Worm (Caenorhabditis elegans) whole organism, young adult: Measurements from ENCODE around the gene txt-12.

Experiments used
- F22D6.2 ChIP-seq: sonication (generic microtip); optimal IDR thresholded peaks from 2 replicates; lab custom pipeline; 2016; ENCODE audit warnings: mild to moderate bottlenecking, missing genetic modification characterization, missing compliant biosample characterization
- F23B12.7 ChIP-seq: sonication (generic microtip); optimal IDR thresholded peaks from 2 replicates; lab custom pipeline; 2017; ENCODE audit warnings: missing genetic modification characterization, mild to moderate bottlenecking, missing compliant biosample characterization, antibody characterized with exemption, moderate library complexity; ENCODE audit not compliant: insufficient read depth
- F33H1.4 ChIP-seq: fragments of 200-800 bp; sonication (Bioruptor generic); IDR thresholded peaks from 2 replicates; pipeline ENCODE4 v1.3.6; 2022; ENCODE audit warnings: missing genetic modification reagents, missing genetic modification characterization, missing compliant biosample characterization
- F37B4.10 ChIP-seq: fragments of 200-800 bp; sonication (Bioruptor generic); IDR thresholded peaks from 2 replicates; pipeline ENCODE4 v1.3.6; 2022; ENCODE audit warnings: missing genetic modification characterization, missing compliant biosample characterization
- F55B11.4 ChIP-seq: sonication (generic microtip); optimal IDR thresholded peaks from 2 replicates; lab custom pipeline; 2016; ENCODE audit warnings: missing compliant biosample characterization, missing genetic modification characterization, borderline replicate concordance; ENCODE audit not compliant: insufficient read depth
- F57A8.1 ChIP-seq: fragments of 200-800 bp; sonication (Bioruptor generic); optimal IDR thresholded peaks from 2 replicates; lab custom pipeline; 2018; ENCODE audit warnings: mild to moderate bottlenecking, missing genetic modification characterization, moderate library complexity, missing compliant biosample characterization
- K11D2.4 ChIP-seq: fragments of 200-800 bp; sonication (Bioruptor generic); IDR thresholded peaks from 2 replicates; pipeline ENCODE4 v1.3.6; 2022; ENCODE audit warnings: missing genetic modification reagents, missing genetic modification characterization, missing compliant biosample characterization
- Y53F4B.3 ChIP-seq: fragments of 200-800 bp; sonication (Bioruptor generic); IDR thresholded peaks from 2 replicates; pipeline ENCODE4 v1.3.6; 2022; ENCODE audit warnings: missing genetic modification reagents, missing genetic modification characterization, missing compliant biosample characterization
- Y53G8AR.9 ChIP-seq: fragments of 200-800 bp; sonication (Bioruptor generic); conservative IDR thresholded peaks from 2 replicates; pipeline ENCODE4 v1.3.6; 2022; ENCODE audit warnings: missing genetic modification reagents, missing genetic modification characterization, missing compliant biosample characterization
- Y56A3A.18 ChIP-seq: fragments of 200-800 bp; sonication (Bioruptor generic); IDR thresholded peaks from 2 replicates; pipeline ENCODE4 v1.3.6; 2022; ENCODE audit warnings: missing genetic modification reagents, missing genetic modification characterization, missing compliant biosample characterization
- Y79H2A.3 ChIP-seq: fragments of 200-800 bp; sonication (Bioruptor generic); conservative IDR thresholded peaks from 2 replicates; pipeline ENCODE4 v1.3.6; 2022; ENCODE audit warnings: missing genetic modification reagents, missing genetic modification characterization, missing compliant biosample characterization
- Y95B8A.8 ChIP-seq: fragments of 200-800 bp; sonication (Bioruptor generic); IDR thresholded peaks from 2 replicates; pipeline ENCODE4 v1.3.6; 2022; ENCODE audit warnings: missing genetic modification reagents, missing genetic modification characterization, missing compliant biosample characterization
- ama-1 ChIP-seq, 3 experiments: fragments of 150-350 bp in 1 of 3; sonication (generic microtip) in 2 of 3; optimal IDR thresholded peaks; 2 replicates each; lab custom pipeline; 2014 to 2018; ENCODE audit warnings: missing biosample characterization in 2 of 3, missing genetic modification characterization in 2 of 3, missing genetic modification reagents in 2 of 3
- aptf-2 ChIP-seq: fragments of 200-800 bp; sonication (Bioruptor generic); conservative IDR thresholded peaks from 2 replicates; pipeline ENCODE4 v1.3.6; 2022; ENCODE audit warnings: missing genetic modification reagents, missing genetic modification characterization, missing compliant biosample characterization
- athp-1 ChIP-seq: sonication (generic microtip); optimal IDR thresholded peaks from 2 replicates; lab custom pipeline; 2017; ENCODE audit warnings: mild to moderate bottlenecking, missing genetic modification characterization, missing compliant biosample characterization
- attf-6 ChIP-seq: fragments of 200-800 bp; sonication (Bioruptor generic); IDR thresholded peaks from 2 replicates; pipeline ENCODE4 v1.3.6; 2022; ENCODE audit warnings: missing genetic modification reagents, missing genetic modification characterization, missing compliant biosample characterization
- bed-1 ChIP-seq: fragments of 200-800 bp; sonication (Bioruptor generic); IDR thresholded peaks from 2 replicates; pipeline ENCODE4 v1.3.6; 2022; ENCODE audit warnings: missing genetic modification reagents, missing genetic modification characterization, missing compliant biosample characterization
- bed-2 ChIP-seq: fragments of 200-800 bp; sonication (Bioruptor generic); IDR thresholded peaks from 2 replicates; pipeline ENCODE4 v1.3.6; 2022; ENCODE audit warnings: missing genetic modification reagents, missing genetic modification characterization, missing compliant biosample characterization
- cebp-1 ChIP-seq, 2 experiments: fragments of 200-800 bp in 1 of 2; sonication (Bioruptor generic) in 1 of 2; sonication (generic microtip) in 1 of 2; IDR thresholded peaks in 1 of 2; optimal IDR thresholded peaks in 1 of 2; 2 replicates each; pipeline versions ENCODE4 v1.3.6 to Lab custom; 2017 to 2022; ENCODE audit warnings: missing compliant biosample characterization in 2 of 2, missing genetic modification characterization in 2 of 2, mild to moderate bottlenecking in 1 of 2, missing genetic modification reagents in 1 of 2, moderate library complexity in 1 of 2
- cebp-2 ChIP-seq: fragments of 200-800 bp; sonication (Bioruptor generic); IDR thresholded peaks from 2 replicates; pipeline ENCODE4 v1.3.6; 2022; ENCODE audit warnings: missing genetic modification characterization, missing compliant biosample characterization
- ceh-27 ChIP-seq: fragments of 200-800 bp; sonication (Bioruptor generic); optimal IDR thresholded peaks from 2 replicates; lab custom pipeline; 2018; ENCODE audit warnings: mild to moderate bottlenecking, missing genetic modification characterization, moderate library complexity, missing compliant biosample characterization
- die-1 ChIP-seq: sonication (generic microtip); optimal IDR thresholded peaks from 2 replicates; lab custom pipeline; 2016; ENCODE audit warnings: missing genotype, mild to moderate bottlenecking, missing genetic modification characterization, missing compliant biosample characterization
- dpff-1 ChIP-seq: sonication (generic microtip); optimal IDR thresholded peaks from 2 replicates; lab custom pipeline; 2017; ENCODE audit warnings: mild to moderate bottlenecking, missing genetic modification characterization, missing compliant biosample characterization
- egl-18 ChIP-seq: fragments of 200-800 bp; sonication (Bioruptor generic); IDR thresholded peaks from 2 replicates; pipeline ENCODE4 v1.3.6; 2022; ENCODE audit warnings: missing genetic modification reagents, missing genetic modification characterization, missing compliant biosample characterization
- egl-44 ChIP-seq: fragments of 200-800 bp; sonication (Bioruptor generic); IDR thresholded peaks from 2 replicates; pipeline ENCODE4 v1.3.6; 2022; ENCODE audit warnings: missing genetic modification reagents, missing genetic modification characterization, missing compliant biosample characterization
- egrh-3 ChIP-seq: fragments of 200-800 bp; sonication (Bioruptor generic); IDR thresholded peaks from 2 replicates; pipeline ENCODE4 v1.3.6; 2022; ENCODE audit warnings: missing genetic modification reagents, missing genetic modification characterization, missing compliant biosample characterization
- him-1 ChIP-seq: sonication (generic microtip); optimal IDR thresholded peaks from 2 replicates; lab custom pipeline; 2016; ENCODE audit warnings: missing genotype, missing genetic modification reagents, missing genetic modification characterization, missing compliant biosample characterization
- hlh-12 ChIP-seq: sonication (generic microtip); optimal IDR thresholded peaks from 2 replicates; lab custom pipeline; 2016; ENCODE audit warnings: missing genetic modification characterization, missing compliant biosample characterization
- hmg-20 ChIP-seq: fragments of 200-800 bp; sonication (Bioruptor generic); IDR thresholded peaks from 2 replicates; pipeline ENCODE4 v1.3.6; 2022; ENCODE audit warnings: missing genetic modification reagents, missing genetic modification characterization, missing compliant biosample characterization
- lin-54 ChIP-seq: fragments of 200-800 bp; sonication (Bioruptor generic); optimal IDR thresholded peaks from 2 replicates; lab custom pipeline; 2018; ENCODE audit warnings: mild to moderate bottlenecking, missing genetic modification characterization, missing compliant biosample characterization
- lsl-1 ChIP-seq: fragments of 200-800 bp; sonication (Bioruptor generic); optimal IDR thresholded peaks from 2 replicates; lab custom pipeline; 2018; ENCODE audit warnings: mild to moderate bottlenecking, missing genetic modification characterization, moderate library complexity, missing compliant biosample characterization
- madf-6 ChIP-seq: fragments of 200-800 bp; sonication (Bioruptor generic); IDR thresholded peaks from 2 replicates; pipeline ENCODE4 v1.3.6; 2022; ENCODE audit warnings: missing genetic modification reagents, missing genetic modification characterization, missing compliant biosample characterization
- madf-8 ChIP-seq: fragments of 200-800 bp; sonication (Bioruptor generic); conservative IDR thresholded peaks from 2 replicates; pipeline ENCODE4 v1.3.6; 2022; ENCODE audit warnings: missing genetic modification reagents, missing genetic modification characterization, missing compliant biosample characterization
- mes-4 ChIP-seq: sonication (generic microtip); optimal IDR thresholded peaks from 2 replicates; lab custom pipeline; 2016; ENCODE audit warnings: missing genotype, missing genetic modification characterization, missing compliant biosample characterization
- mxl-1 ChIP-seq: sonication (generic microtip); optimal IDR thresholded peaks from 2 replicates; lab custom pipeline; 2016; ENCODE audit warnings: missing genetic modification characterization, missing compliant biosample characterization
- nfya-1 ChIP-seq: sonication (generic microtip); optimal IDR thresholded peaks from 2 replicates; lab custom pipeline; 2017; ENCODE audit warnings: antibody characterized with exemption, missing compliant biosample characterization, missing genetic modification characterization, borderline replicate concordance; ENCODE audit not compliant: insufficient read depth
- nhr-27 ChIP-seq: fragments of 200-800 bp; sonication (Bioruptor generic); optimal IDR thresholded peaks from 2 replicates; lab custom pipeline; 2018; ENCODE audit warnings: mild to moderate bottlenecking, missing genetic modification characterization, moderate library complexity, missing compliant biosample characterization
- repo-1 ChIP-seq: sonication (generic microtip); optimal IDR thresholded peaks from 2 replicates; lab custom pipeline; 2017; ENCODE audit warnings: mild to moderate bottlenecking, missing genetic modification characterization, missing compliant biosample characterization
- snpc-4 ChIP-seq, 5 experiments: fragments of 150-350 bp in 1 of 5; sonication (generic microtip) in 4 of 5; optimal IDR thresholded peaks; 2 replicates each; lab custom pipeline; 2014 to 2018; ENCODE audit warnings: missing genetic modification characterization in 5 of 5, missing biosample characterization in 3 of 5, antibody characterized with exemption in 2 of 5, mild to moderate bottlenecking in 2 of 5, missing compliant biosample characterization in 2 of 5, missing genotype in 2 of 5, moderate library complexity in 2 of 5, missing genetic modification reagents in 1 of 5
- tbx-9 ChIP-seq: sonication (generic microtip); optimal IDR thresholded peaks from 2 replicates; lab custom pipeline; 2016; ENCODE audit warnings: borderline replicate concordance, missing genetic modification characterization, inconsistent platforms, missing compliant biosample characterization
- tlf-1 ChIP-seq: fragments of 200-800 bp; sonication (Bioruptor generic); optimal IDR thresholded peaks from 2 replicates; lab custom pipeline; 2018; ENCODE audit warnings: mild to moderate bottlenecking, missing genetic modification characterization, missing compliant biosample characterization
- ztf-18 ChIP-seq: sonication (generic microtip); optimal IDR thresholded peaks from 2 replicates; lab custom pipeline; 2016; ENCODE audit warnings: missing genotype, mild to moderate bottlenecking, missing genetic modification characterization, missing compliant biosample characterization
- ztf-28 ChIP-seq: fragments of 200-800 bp; sonication (Bioruptor generic); IDR thresholded peaks from 2 replicates; pipeline ENCODE4 v1.3.6; 2022; ENCODE audit warnings: missing genetic modification reagents, missing genetic modification characterization, missing compliant biosample characterization
- ztf-6 ChIP-seq: fragments of 200-800 bp; sonication (Bioruptor generic); IDR thresholded peaks from 2 replicates; pipeline ENCODE4 v1.3.6; 2022; ENCODE audit warnings: missing genetic modification reagents, missing genetic modification characterization, missing compliant biosample characterization

txt-12 gene

ce11 chrV:15059534-15059933, 33.2 kb upstream of the txt-12 start, which contains the start of the genes mcm-3 and C25D7.15 (continued):
- no peak for TF ChIP-seq mes-4 (tag; lab: Kevin White, UChicago)
- TF ChIP-seq attf-6 (GFP tag; lab: Robert Waterston, UW) = no peak
- TF ChIP-seq repo-1 = no peak
- no peak for TF ChIP-seq F55B11.4 (tag; lab: Kevin White, UChicago)
- peak; percentile 90 for TF ChIP-seq madf-8
- TF ChIP-seq egrh-3 (GFP tag; lab: Robert Waterston, UW) = no peak
- peak; percentile 97 for TF ChIP-seq madf-6 (GFP tag; lab: Robert Waterston, UW)
- no peak for TF ChIP-seq dpff-1
- TF ChIP-seq Y95B8A.8 (GFP tag; lab: Robert Waterston, UW) = peak; percentile 61; the same call in 1 of the 2 replicates
- no peak for TF ChIP-seq hmg-20 (GFP tag; lab: Robert Waterston, UW)
- TF ChIP-seq bed-1 (GFP tag; lab: Robert Waterston, UW) = no peak
- no peak for TF ChIP-seq Y53G8AR.9 (GFP tag; lab: Robert Waterston, UW)
- TF ChIP-seq nfya-1 = no peak
- no peak for TF ChIP-seq F37B4.10 (GFP tag; lab: Robert Waterston, UW)
- no peak for TF ChIP-seq bed-2 (GFP tag; lab: Robert Waterston, UW)
- TF ChIP-seq ztf-18 = peak; percentile 7
- TF ChIP-seq K11D2.4 (GFP tag; lab: Robert Waterston, UW) = no peak
- TF ChIP-seq nhr-27 = no peak
- no peak for TF ChIP-seq ztf-6 (GFP tag; lab: Robert Waterston, UW)
- TF ChIP-seq Y79H2A.3 (GFP tag; lab: Robert Waterston, UW) = no peak
- TF ChIP-seq athp-1 = no peak
- TF ChIP-seq F22D6.2 (tag; lab: Kevin White, UChicago) = no peak
- TF ChIP-seq mxl-1 (tag; lab: Kevin White, UChicago) = no peak
- TF ChIP-seq cebp-1 (GFP tag; IDR thresholded peaks at IDR 0.05; lab: Robert Waterston, UW) = no peak
- TF ChIP-seq cebp-1 (tag; optimal IDR thresholded peaks at IDR 0.05; lab: Kevin White, UChicago) = peak; percentile 6
- TF ChIP-seq egl-18 (GFP tag; lab: Robert Waterston, UW) = no peak
- peak; percentile 68 for TF ChIP-seq tlf-1 (GFP tag; lab: Kevin White, UChicago)
- TF ChIP-seq hlh-12 (tag; lab: Kevin White, UChicago) = no peak
- TF ChIP-seq tbx-9 = no peak
- TF ChIP-seq ceh-27 (GFP tag; lab: Kevin White, UChicago) = no peak
- no peak for TF ChIP-seq die-1 (tag; lab: Kevin White, UChicago)
- no peak for TF ChIP-seq cebp-2
- TF ChIP-seq aptf-2 = no peak
- TF ChIP-seq F33H1.4 (GFP tag; lab: Robert Waterston, UW) = peak; percentile 75
- no peak for TF ChIP-seq snpc-4 (GFP tag; optimal IDR thresholded peaks at IDR 0.05; lab: Kevin White, UChicago)
- TF ChIP-seq snpc-4 (tag; optimal IDR thresholded peaks at IDR 0.05; lab: Kevin White, UChicago) = peak in 1 of 4 experiments; percentile 42
- no peak for TF ChIP-seq Y56A3A.18 (GFP tag; lab: Robert Waterston, UW)

ce11 chrV:15060595-15060994, 32.2 kb upstream of the txt-12 start:
- TF ChIP-seq Y79H2A.3 (GFP tag; lab: Robert Waterston, UW) = no peak
- TF ChIP-seq him-1 (tag; lab: Kevin White, UChicago) = no peak
- no peak for TF ChIP-seq F23B12.7
- peak; percentile 55; the same call in 1 of the 2 replicates for TF ChIP-seq F33H1.4 (GFP tag; lab: Robert Waterston, UW)
- TF ChIP-seq F37B4.10 (GFP tag; lab: Robert Waterston, UW) = no peak
- TF ChIP-seq lsl-1 (GFP tag; lab: Kevin White, UChicago) = peak; percentile 77
- no peak for TF ChIP-seq ama-1 (optimal IDR thresholded peaks at IDR 0.05; lab: Kevin White, UChicago)
- no peak for TF ChIP-seq ama-1 (GFP tag; optimal IDR thresholded peaks at IDR 0.05; lab: Kevin White, UChicago)
- TF ChIP-seq F57A8.1 (GFP tag; lab: Kevin White, UChicago) = no peak
- TF ChIP-seq snpc-4 (GFP tag; optimal IDR thresholded peaks at IDR 0.05; lab: Kevin White, UChicago) = no peak
- no peak for TF ChIP-seq snpc-4 (tag; optimal IDR thresholded peaks at IDR 0.05; lab: Kevin White, UChicago)
- no peak for TF ChIP-seq Y53F4B.3 (GFP tag; lab: Robert Waterston, UW)
- TF ChIP-seq ztf-28 = no peak
- no peak for TF ChIP-seq lin-54
- no peak for TF ChIP-seq egl-44
